Worm (Caenorhabditis elegans) whole organism, midembryonic: ENCODE results near the gene pqn-87.

Experiments used
- T22C8.4 ChIP-seq: fragments of 200-800 bp; sonication (Bioruptor generic); IDR thresholded peaks from 2 replicates; pipeline ENCODE4 v1.3.6; 2022; ENCODE audit warnings: missing genetic modification characterization, missing compliant biosample characterization
- flt-1 ChIP-seq: fragments of 200-800 bp; sonication (Bioruptor generic); IDR thresholded peaks from 2 replicates; pipeline ENCODE4 v1.3.6; 2022; ENCODE audit warnings: missing genetic modification characterization, missing compliant biosample characterization
- klf-2 ChIP-seq: fragments of 200-800 bp; sonication (Bioruptor generic); conservative IDR thresholded peaks from 2 replicates; pipeline ENCODE4 v1.3.6; 2022; ENCODE audit warnings: missing genetic modification reagents, missing genetic modification characterization, missing compliant biosample characterization
- ref-1 ChIP-seq: fragments of 200-800 bp; sonication (Bioruptor generic); conservative IDR thresholded peaks from 2 replicates; pipeline ENCODE4 v1.3.6; 2022; ENCODE audit warnings: missing genetic modification reagents, missing genetic modification characterization, missing compliant biosample characterization
- ztf-23 ChIP-seq: fragments of 200-800 bp; sonication (Bioruptor generic); IDR thresholded peaks from 2 replicates; pipeline ENCODE4 v1.3.6; 2022; ENCODE audit warnings: missing genetic modification reagents, missing genetic modification characterization, missing compliant biosample characterization

ce11 chrII:12169487-12170128, 55.3 kb downstream of the pqn-87 start:
- no peak for TF ChIP-seq klf-2 (GFP tag; lab: Robert Waterston, UW)
- TF ChIP-seq T22C8.4 (GFP tag; lab: Robert Waterston, UW): no peak
- TF ChIP-seq ztf-23 (GFP tag; lab: Robert Waterston, UW): no peak
- no peak for TF ChIP-seq flt-1 (GFP tag; lab: Robert Waterston, UW)
- TF ChIP-seq ref-1 (GFP tag; lab: Robert Waterston, UW): no peak
